Worm (Caenorhabditis elegans) whole organism, L2 larva: ENCODE measurements around the gene fbf-2.

Experiments used
- C34F6.9 ChIP-seq: fragments of 150-350 bp; optimal IDR thresholded peaks from 2 replicates; lab custom pipeline; 2014; ENCODE audit warnings: missing biosample characterization, missing genetic modification characterization
- F13H6.1 ChIP-seq: sonication (generic microtip); optimal IDR thresholded peaks from 2 replicates; lab custom pipeline; 2016; ENCODE audit warnings: missing genetic modification characterization, missing compliant biosample characterization
- R02D3.7 ChIP-seq: fragments of 150-350 bp; optimal IDR thresholded peaks from 2 replicates; lab custom pipeline; 2014; ENCODE audit warnings: missing biosample characterization, missing genetic modification characterization
- Y55F3AM.14 ChIP-seq: fragments of 200-800 bp; sonication (Bioruptor generic); optimal IDR thresholded peaks from 2 replicates; lab custom pipeline; 2018; ENCODE audit warnings: mild to moderate bottlenecking, missing genetic modification characterization, missing compliant biosample characterization
- ZK546.5 ChIP-seq: sonication (generic microtip); optimal IDR thresholded peaks from 2 replicates; lab custom pipeline; 2017; ENCODE audit warnings: missing biosample characterization, missing genetic modification characterization
- alr-1 ChIP-seq: fragments of 150-350 bp; optimal IDR thresholded peaks from 2 replicates; lab custom pipeline; 2014; ENCODE audit warnings: missing biosample characterization, missing genetic modification characterization
- aly-2 ChIP-seq: fragments of 150-350 bp; optimal IDR thresholded peaks from 2 replicates; lab custom pipeline; 2014; ENCODE audit warnings: missing biosample characterization, missing genetic modification characterization
- ama-1 ChIP-seq: fragments of 150-350 bp; optimal IDR thresholded peaks from 2 replicates; lab custom pipeline; 2018; ENCODE audit warnings: inconsistent platforms
- blmp-1 ChIP-seq: sonication (generic microtip); optimal IDR thresholded peaks from 2 replicates; lab custom pipeline; 2017; ENCODE audit warnings: missing genetic modification characterization, mild to moderate bottlenecking, missing compliant biosample characterization, antibody characterized with exemption, moderate library complexity; ENCODE audit not compliant: insufficient read depth
- ceh-16 ChIP-seq: fragments of 150-350 bp; optimal IDR thresholded peaks from 2 replicates; lab custom pipeline; 2014; ENCODE audit warnings: missing biosample characterization, missing genetic modification characterization
- ceh-82 ChIP-seq: fragments of 150-350 bp; optimal IDR thresholded peaks from 2 replicates; lab custom pipeline; 2014; ENCODE audit warnings: missing biosample characterization, missing genetic modification characterization
- crh-2 ChIP-seq: sonication (generic microtip); optimal IDR thresholded peaks from 2 replicates; lab custom pipeline; 2017; ENCODE audit warnings: missing biosample characterization, missing genetic modification characterization
- dmd-4 ChIP-seq: sonication (generic microtip); optimal IDR thresholded peaks from 2 replicates; lab custom pipeline; 2017; ENCODE audit warnings: missing biosample characterization, missing genetic modification characterization
- egl-27 ChIP-seq: sonication (generic microtip); optimal IDR thresholded peaks from 3 replicates; lab custom pipeline; 2017; ENCODE audit warnings: missing biosample characterization, missing genetic modification reagents, missing genetic modification characterization
- elt-1 ChIP-seq: fragments of 150-350 bp; optimal IDR thresholded peaks from 2 replicates; lab custom pipeline; 2014; ENCODE audit warnings: missing biosample characterization, missing genetic modification characterization
- elt-3 ChIP-seq: sonication (generic microtip); optimal IDR thresholded peaks from 2 replicates; lab custom pipeline; 2017; ENCODE audit warnings: missing biosample characterization, missing genetic modification characterization
- fos-1 ChIP-seq: fragments of 150-350 bp; optimal IDR thresholded peaks from 2 replicates; lab custom pipeline; 2014; ENCODE audit warnings: missing biosample characterization, missing genetic modification characterization
- gmeb-1 ChIP-seq: fragments of 150-350 bp; optimal IDR thresholded peaks from 2 replicates; lab custom pipeline; 2014; ENCODE audit warnings: missing biosample characterization, missing genetic modification characterization
- lin-11 ChIP-seq: fragments of 150-350 bp; sonication (generic microtip); optimal IDR thresholded peaks from 2 replicates; lab custom pipeline; 2014; ENCODE audit warnings: missing biosample characterization, missing genetic modification characterization, inconsistent platforms, mixed read lengths
- lin-13 ChIP-seq: fragments of 150-350 bp; optimal IDR thresholded peaks from 2 replicates; lab custom pipeline; 2014; ENCODE audit warnings: missing biosample characterization, missing genetic modification reagents, missing genetic modification characterization
- lin-39 ChIP-seq: fragments of 150-350 bp; optimal IDR thresholded peaks from 2 replicates; lab custom pipeline; 2014; ENCODE audit warnings: missing biosample characterization, missing genetic modification reagents, missing genetic modification characterization
- lsy-2 ChIP-seq, 2 experiments: fragments of 150-350 bp in 1 of 2; sonication (generic microtip) in 1 of 2; optimal IDR thresholded peaks; 2 replicates each; lab custom pipeline; 2014 to 2017; ENCODE audit warnings: missing biosample characterization in 2 of 2, missing genetic modification characterization in 2 of 2
- mab-5 ChIP-seq: fragments of 150-350 bp; optimal IDR thresholded peaks from 2 replicates; lab custom pipeline; 2014; ENCODE audit warnings: missing biosample characterization, missing genetic modification characterization
- mbf-1 ChIP-seq: sonication (generic microtip); optimal IDR thresholded peaks from 2 replicates; lab custom pipeline; 2017; ENCODE audit warnings: missing biosample characterization, missing genetic modification characterization
- mdl-1 ChIP-seq, 2 experiments: fragments of 150-350 bp in 1 of 2; sonication (generic microtip) in 1 of 2; optimal IDR thresholded peaks; 2 replicates each; lab custom pipeline; 2017; ENCODE audit warnings: missing biosample characterization in 2 of 2, missing genetic modification characterization in 2 of 2
- nhr-10 ChIP-seq: sonication (generic microtip); optimal IDR thresholded peaks from 2 replicates; lab custom pipeline; 2017; ENCODE audit warnings: missing biosample characterization, missing genetic modification characterization
- nhr-11 ChIP-seq: fragments of 150-350 bp; optimal IDR thresholded peaks from 2 replicates; lab custom pipeline; 2014; ENCODE audit warnings: missing biosample characterization, missing genetic modification characterization
- nhr-12 ChIP-seq: fragments of 150-350 bp; optimal IDR thresholded peaks from 2 replicates; lab custom pipeline; 2014; ENCODE audit warnings: missing biosample characterization, missing genetic modification characterization
- nhr-129 ChIP-seq: fragments of 150-350 bp; optimal IDR thresholded peaks from 2 replicates; lab custom pipeline; 2014; ENCODE audit warnings: missing biosample characterization, missing genetic modification characterization
- nhr-21 ChIP-seq: fragments of 150-350 bp; optimal IDR thresholded peaks from 2 replicates; lab custom pipeline; 2014; ENCODE audit warnings: missing biosample characterization, missing genetic modification characterization
- nhr-23 ChIP-seq: fragments of 150-350 bp; optimal IDR thresholded peaks from 2 replicates; lab custom pipeline; 2014; ENCODE audit warnings: missing biosample characterization, missing genetic modification reagents, missing genetic modification characterization
- nhr-237 ChIP-seq: fragments of 150-350 bp; optimal IDR thresholded peaks from 2 replicates; lab custom pipeline; 2014; ENCODE audit warnings: missing biosample characterization, missing genetic modification characterization
- nhr-25 ChIP-seq: fragments of 150-350 bp; sonication (generic microtip); optimal IDR thresholded peaks from 3 replicates; lab custom pipeline; 2014; ENCODE audit warnings: missing biosample characterization, missing genetic modification characterization
- nhr-6 ChIP-seq: fragments of 150-350 bp; optimal IDR thresholded peaks from 2 replicates; lab custom pipeline; 2014; ENCODE audit warnings: missing biosample characterization, missing genetic modification characterization
- nhr-77 ChIP-seq: fragments of 150-350 bp; optimal IDR thresholded peaks from 2 replicates; lab custom pipeline; 2014; ENCODE audit warnings: missing biosample characterization, missing genetic modification characterization
- peb-1 ChIP-seq: fragments of 150-350 bp; optimal IDR thresholded peaks from 2 replicates; lab custom pipeline; 2014; ENCODE audit warnings: missing biosample characterization, missing genetic modification characterization
- sem-4 ChIP-seq: fragments of 150-350 bp; optimal IDR thresholded peaks from 2 replicates; lab custom pipeline; 2014; ENCODE audit warnings: missing biosample characterization, missing genetic modification reagents, missing genetic modification characterization
- skn-1 ChIP-seq: sonication (generic microtip); optimal IDR thresholded peaks from 2 replicates; lab custom pipeline; 2017; ENCODE audit warnings: missing biosample characterization, missing genetic modification characterization
- sma-3 ChIP-seq: sonication (generic microtip); optimal IDR thresholded peaks from 2 replicates; lab custom pipeline; 2016; ENCODE audit warnings: missing genetic modification reagents, missing genetic modification characterization, missing compliant biosample characterization
- sma-9 ChIP-seq, 2 experiments: fragments of 150-350 bp in 1 of 2; sonication (generic microtip) in 1 of 2; optimal IDR thresholded peaks; 2 replicates each; lab custom pipeline; 2014 to 2016; ENCODE audit warnings: missing genetic modification characterization in 2 of 2, mild to moderate bottlenecking in 1 of 2, missing biosample characterization in 1 of 2, missing compliant biosample characterization in 1 of 2, missing genetic modification reagents in 1 of 2, moderate library complexity in 1 of 2
- snpc-4 ChIP-seq: fragments of 150-350 bp; optimal IDR thresholded peaks from 2 replicates; lab custom pipeline; 2014; ENCODE audit warnings: missing biosample characterization, missing genetic modification characterization
- unc-39 ChIP-seq: fragments of 150-350 bp; optimal IDR thresholded peaks from 2 replicates; lab custom pipeline; 2014; ENCODE audit warnings: missing biosample characterization, missing genetic modification characterization
- unc-55 ChIP-seq: fragments of 150-350 bp; sonication (generic microtip); optimal IDR thresholded peaks from 3 replicates; lab custom pipeline; 2014; ENCODE audit warnings: missing biosample characterization, missing genetic modification reagents, missing genetic modification characterization
- unc-62 ChIP-seq: fragments of 150-350 bp; optimal IDR thresholded peaks from 2 replicates; lab custom pipeline; 2014; ENCODE audit warnings: missing biosample characterization, missing genetic modification reagents, missing genetic modification characterization
- zag-1 ChIP-seq: fragments of 150-350 bp; optimal IDR thresholded peaks from 2 replicates; lab custom pipeline; 2014; ENCODE audit warnings: missing biosample characterization, missing genetic modification characterization
- ztf-1 ChIP-seq: fragments of 200-800 bp; sonication (Bioruptor generic); conservative IDR thresholded peaks from 2 replicates; pipeline ENCODE4 v1.3.6; 2022; ENCODE audit warnings: missing genetic modification characterization, missing compliant biosample characterization
- ztf-11 ChIP-seq: sonication (generic microtip); optimal IDR thresholded peaks from 2 replicates; lab custom pipeline; 2017; ENCODE audit warnings: missing biosample characterization, missing genetic modification characterization
- ztf-4 ChIP-seq: fragments of 150-350 bp; optimal IDR thresholded peaks from 2 replicates; lab custom pipeline; 2014; ENCODE audit warnings: missing biosample characterization, missing genetic modification characterization

Gene fbf-2

ce11 chrII:6047639-6048159, 43.6 kb downstream of the fbf-2 start, which contains the start of the genes R12C12.6 and ran-5:
TSS of gene R12C12.6 (minus strand) at chrII:6047867.
TSS of gene ran-5 (plus strand) at chrII:6048109.
- no peak for TF ChIP-seq nhr-77 (tag; lab: Kevin White, UChicago)
- TF ChIP-seq ceh-82 (tag; lab: Kevin White, UChicago): no peak
- TF ChIP-seq skn-1 (tag; lab: Kevin White, UChicago): no peak
- peak; percentile 70 for TF ChIP-seq sem-4 (tag; lab: Kevin White, UChicago)
- TF ChIP-seq Y55F3AM.14: no peak
- no peak for TF ChIP-seq ZK546.5
- peak; percentile 22 for TF ChIP-seq lin-11 (tag; lab: Kevin White, UChicago)
- peak; percentile 50 for TF ChIP-seq nhr-10 (tag; lab: Kevin White, UChicago)
- no peak for TF ChIP-seq mbf-1
- no peak for TF ChIP-seq nhr-11 (tag; lab: Kevin White, UChicago)
- TF ChIP-seq unc-62 (GFP tag; lab: Kevin White, UChicago): peak; percentile 5
- TF ChIP-seq sma-9 (GFP tag; optimal IDR thresholded peaks at IDR 0.05; lab: Kevin White, UChicago): peak; percentile 93
- no peak for TF ChIP-seq sma-9 (tag; optimal IDR thresholded peaks at IDR 0.05; lab: Kevin White, UChicago)
- peak; percentile 83 for TF ChIP-seq F13H6.1 (tag; lab: Kevin White, UChicago)
- TF ChIP-seq snpc-4: peak; percentile 53
- peak; percentile 74 for TF ChIP-seq nhr-21 (tag; lab: Kevin White, UChicago)
- peak; percentile 76 for TF ChIP-seq nhr-6 (tag; lab: Kevin White, UChicago)
- no peak for TF ChIP-seq nhr-237 (tag; lab: Kevin White, UChicago)
- peak; percentile 84 for TF ChIP-seq crh-2 (tag; lab: Kevin White, UChicago)
- TF ChIP-seq nhr-12: no peak
- peak; percentile 70 for TF ChIP-seq ceh-16 (tag; lab: Kevin White, UChicago)
- peak; percentile 60 for TF ChIP-seq ztf-4 (tag; lab: Kevin White, UChicago)
- TF ChIP-seq nhr-25 (tag; lab: Kevin White, UChicago): peak; percentile 85
- peak; percentile 71 for TF ChIP-seq egl-27 (tag; lab: Kevin White, UChicago)
- no peak for TF ChIP-seq alr-1 (tag; lab: Kevin White, UChicago)
- peak; percentile 91 for TF ChIP-seq C34F6.9 (tag; lab: Kevin White, UChicago)
- TF ChIP-seq ama-1: peak; percentile 64
- TF ChIP-seq mab-5 (tag; lab: Kevin White, UChicago): peak; percentile 83
- peak; percentile 75 for TF ChIP-seq lin-13 (GFP tag; lab: Kevin White, UChicago)
- peak; percentile 87 to 93 for TF ChIP-seq lsy-2 (tag; optimal IDR thresholded peaks at IDR 0.05; lab: Kevin White, UChicago)
- no peak for TF ChIP-seq nhr-23
- TF ChIP-seq mdl-1 (tag; optimal IDR thresholded peaks at IDR 0.05; lab: Kevin White, UChicago): peak in 1 of 2 experiments; percentile 32
- peak; percentile 89 for TF ChIP-seq unc-55 (GFP tag; lab: Kevin White, UChicago)
- no peak for TF ChIP-seq ztf-1 (GFP tag; lab: Robert Waterston, UW)
- peak; percentile 71 for TF ChIP-seq fos-1
- TF ChIP-seq R02D3.7 (tag; lab: Kevin White, UChicago): peak; percentile 37
- TF ChIP-seq elt-1 (tag; lab: Kevin White, UChicago): no peak
- no peak for TF ChIP-seq zag-1
- no peak for TF ChIP-seq ztf-11 (tag; lab: Kevin White, UChicago)
- TF ChIP-seq dmd-4 (tag; lab: Kevin White, UChicago): no peak
- TF ChIP-seq sma-3 (GFP tag; lab: Kevin White, UChicago): peak; percentile 76
- no peak for TF ChIP-seq lin-39
- TF ChIP-seq nhr-129 (tag; lab: Kevin White, UChicago): peak; percentile 67
- TF ChIP-seq peb-1 (tag; lab: Kevin White, UChicago): no peak
- TF ChIP-seq elt-3 (tag; lab: Kevin White, UChicago): no peak
- TF ChIP-seq unc-39 (tag; lab: Kevin White, UChicago): no peak
- TF ChIP-seq aly-2 (tag; lab: Kevin White, UChicago): no peak
- peak; percentile 27 for TF ChIP-seq blmp-1
- peak; percentile 89 for TF ChIP-seq gmeb-1 (tag; lab: Kevin White, UChicago)
